Worm (Caenorhabditis elegans) whole organism, late embryonic: ENCODE data around the gene C04G2.5.

Experiments used
- C08G9.2 ChIP-seq: sonication (generic microtip); optimal IDR thresholded peaks from 2 replicates; lab custom pipeline; 2016; ENCODE audit warnings: mild to moderate bottlenecking, missing genetic modification characterization, moderate library complexity, missing compliant biosample characterization
- F13H6.1 ChIP-seq: sonication (generic microtip); optimal IDR thresholded peaks from 2 replicates; lab custom pipeline; 2016; ENCODE audit warnings: missing genetic modification characterization, missing compliant biosample characterization
- T23F11.4 ChIP-seq: fragments of 200-800 bp; sonication (Bioruptor generic); optimal IDR thresholded peaks from 2 replicates; lab custom pipeline; 2018; ENCODE audit warnings: mild to moderate bottlenecking, missing genetic modification characterization, missing compliant biosample characterization
- Y22D7AL.16 ChIP-seq: sonication (generic microtip); optimal IDR thresholded peaks from 2 replicates; lab custom pipeline; 2016; ENCODE audit warnings: missing genetic modification characterization, missing compliant biosample characterization
- ceh-14 ChIP-seq: sonication (generic microtip); optimal IDR thresholded peaks from 2 replicates; lab custom pipeline; 2016; ENCODE audit warnings: missing genotype, missing genetic modification characterization, missing compliant biosample characterization
- ceh-18 ChIP-seq: sonication (generic microtip); optimal IDR thresholded peaks from 2 replicates; lab custom pipeline; 2016; ENCODE audit warnings: missing genetic modification characterization, missing compliant biosample characterization
- ceh-19 ChIP-seq: fragments of 200-800 bp; sonication (Bioruptor generic); optimal IDR thresholded peaks from 2 replicates; lab custom pipeline; 2018; ENCODE audit warnings: mild to moderate bottlenecking, missing genetic modification characterization, missing compliant biosample characterization
- ceh-2 ChIP-seq: sonication (generic microtip); optimal IDR thresholded peaks from 2 replicates; lab custom pipeline; 2016; ENCODE audit warnings: missing genotype, missing genetic modification characterization, missing compliant biosample characterization
- ceh-22 ChIP-seq: sonication (generic microtip); optimal IDR thresholded peaks from 2 replicates; lab custom pipeline; 2017; ENCODE audit warnings: missing biosample characterization, missing genetic modification characterization
- ceh-30 ChIP-seq: fragments of 150-350 bp; optimal IDR thresholded peaks from 2 replicates; lab custom pipeline; 2014; ENCODE audit warnings: missing biosample characterization, missing genetic modification characterization
- ceh-31 ChIP-seq: sonication (generic microtip); optimal IDR thresholded peaks from 2 replicates; lab custom pipeline; 2016; ENCODE audit warnings: missing genetic modification characterization, missing compliant biosample characterization
- ceh-34 ChIP-seq: sonication (generic microtip); optimal IDR thresholded peaks from 2 replicates; lab custom pipeline; 2016; ENCODE audit warnings: mild to moderate bottlenecking, missing genetic modification characterization, missing compliant biosample characterization
- dmd-4 ChIP-seq: sonication (generic microtip); optimal IDR thresholded peaks from 2 replicates; lab custom pipeline; 2016; ENCODE audit warnings: borderline replicate concordance, missing genetic modification characterization, missing compliant biosample characterization
- elt-2 ChIP-seq: sonication (generic microtip); optimal IDR thresholded peaks from 2 replicates; lab custom pipeline; 2016; ENCODE audit warnings: missing genetic modification reagents, missing genetic modification characterization, missing compliant biosample characterization
- elt-4 ChIP-seq: sonication (generic microtip); optimal IDR thresholded peaks from 2 replicates; lab custom pipeline; 2016; ENCODE audit warnings: missing genetic modification characterization, missing compliant biosample characterization
- fkh-10 ChIP-seq: fragments of 150-350 bp; optimal IDR thresholded peaks from 2 replicates; lab custom pipeline; 2014; ENCODE audit warnings: missing biosample characterization, missing genetic modification reagents, missing genetic modification characterization
- gmeb-2 ChIP-seq: sonication (generic microtip); optimal IDR thresholded peaks from 2 replicates; lab custom pipeline; 2016; ENCODE audit warnings: missing genetic modification characterization, inconsistent platforms, missing compliant biosample characterization
- hlh-13 ChIP-seq: fragments of 200-800 bp; sonication (Bioruptor generic); optimal IDR thresholded peaks from 2 replicates; lab custom pipeline; 2018; ENCODE audit warnings: mild to moderate bottlenecking, missing genetic modification characterization, missing compliant biosample characterization
- hlh-15 ChIP-seq: sonication (generic microtip); optimal IDR thresholded peaks from 2 replicates; lab custom pipeline; 2016; ENCODE audit warnings: missing genetic modification characterization, missing compliant biosample characterization
- hlh-8 ChIP-seq: sonication (generic microtip); optimal IDR thresholded peaks from 2 replicates; lab custom pipeline; 2016; ENCODE audit warnings: missing genotype, missing genetic modification characterization, missing compliant biosample characterization
- lim-6 ChIP-seq: sonication (generic microtip); optimal IDR thresholded peaks from 2 replicates; lab custom pipeline; 2016; ENCODE audit warnings: missing genetic modification characterization, missing compliant biosample characterization
- madf-2 ChIP-seq: sonication (generic microtip); optimal IDR thresholded peaks from 2 replicates; lab custom pipeline; 2017; ENCODE audit warnings: missing genetic modification characterization, missing compliant biosample characterization
- mec-3 ChIP-seq: sonication (generic microtip); optimal IDR thresholded peaks from 2 replicates; lab custom pipeline; 2016; ENCODE audit warnings: borderline replicate concordance, missing genetic modification characterization, missing compliant biosample characterization
- nfya-1 ChIP-seq: sonication (generic microtip); optimal IDR thresholded peaks from 2 replicates; lab custom pipeline; 2017; ENCODE audit warnings: missing genetic modification characterization, mild to moderate bottlenecking, missing compliant biosample characterization, antibody characterized with exemption, moderate library complexity
- nhr-11 ChIP-seq: fragments of 150-350 bp; optimal IDR thresholded peaks from 2 replicates; lab custom pipeline; 2014; ENCODE audit warnings: missing biosample characterization, missing genetic modification characterization
- nhr-232 ChIP-seq: sonication (generic microtip); optimal IDR thresholded peaks from 2 replicates; lab custom pipeline; 2016; ENCODE audit warnings: missing genetic modification characterization, missing compliant biosample characterization
- npax-4 ChIP-seq: sonication (generic microtip); optimal IDR thresholded peaks from 2 replicates; lab custom pipeline; 2016; ENCODE audit warnings: missing genetic modification characterization, missing compliant biosample characterization
- pat-9 ChIP-seq: fragments of 200-800 bp; sonication (Bioruptor generic); optimal IDR thresholded peaks from 2 replicates; lab custom pipeline; 2018; ENCODE audit warnings: mild to moderate bottlenecking, missing genetic modification characterization, moderate library complexity, missing compliant biosample characterization
- pax-1 ChIP-seq: fragments of 150-350 bp; optimal IDR thresholded peaks from 2 replicates; lab custom pipeline; 2014; ENCODE audit warnings: missing biosample characterization, missing genetic modification characterization
- pha-2 ChIP-seq: sonication (generic microtip); optimal IDR thresholded peaks from 2 replicates; lab custom pipeline; 2017; ENCODE audit warnings: mild to moderate bottlenecking, missing genetic modification characterization, missing compliant biosample characterization
- pha-4 ChIP-seq: fragments of 150-350 bp; optimal IDR thresholded peaks from 2 replicates; lab custom pipeline; 2018; ENCODE audit warnings: missing biosample characterization, missing genetic modification reagents, missing genetic modification characterization
- pqm-1 ChIP-seq: sonication (generic microtip); optimal IDR thresholded peaks from 2 replicates; lab custom pipeline; 2016; ENCODE audit warnings: missing genetic modification characterization, missing compliant biosample characterization
- sox-4 ChIP-seq: sonication (generic microtip); optimal IDR thresholded peaks from 2 replicates; lab custom pipeline; 2017; ENCODE audit warnings: mild to moderate bottlenecking, missing genetic modification characterization, inconsistent platforms, missing compliant biosample characterization
- syd-9 ChIP-seq: sonication (generic microtip); optimal IDR thresholded peaks from 2 replicates; lab custom pipeline; 2016; ENCODE audit warnings: mild to moderate bottlenecking, missing genetic modification characterization, moderate library complexity, missing compliant biosample characterization
- tbx-2 ChIP-seq: sonication (generic microtip); optimal IDR thresholded peaks from 2 replicates; lab custom pipeline; 2016; ENCODE audit warnings: missing genetic modification characterization, missing compliant biosample characterization
- tbx-7 ChIP-seq: sonication (generic microtip); optimal IDR thresholded peaks from 2 replicates; lab custom pipeline; 2016; ENCODE audit warnings: missing genotype, missing genetic modification characterization, missing compliant biosample characterization
- unc-3 ChIP-seq, 2 experiments: fragments of 200-800 bp in 1 of 2; sonication (Bioruptor generic) in 1 of 2; sonication (generic microtip) in 1 of 2; conservative IDR thresholded peaks in 1 of 2; optimal IDR thresholded peaks in 1 of 2; 2 replicates each; pipeline versions ENCODE4 v1.3.6 to Lab custom; 2016 to 2022; ENCODE audit warnings: missing compliant biosample characterization in 2 of 2, missing genetic modification characterization in 2 of 2, missing genetic modification reagents in 1 of 2
- unc-55 ChIP-seq: sonication (generic microtip); optimal IDR thresholded peaks from 2 replicates; lab custom pipeline; 2017; ENCODE audit warnings: missing biosample characterization, missing genetic modification reagents, missing genetic modification characterization
- unc-86 ChIP-seq: sonication (generic microtip); optimal IDR thresholded peaks from 2 replicates; lab custom pipeline; 2016; ENCODE audit warnings: missing genetic modification characterization, missing compliant biosample characterization
- ztf-16 ChIP-seq: sonication (generic microtip); optimal IDR thresholded peaks from 2 replicates; lab custom pipeline; 2017; ENCODE audit warnings: missing genetic modification characterization, missing compliant biosample characterization

C04G2.5 gene

DNA sequence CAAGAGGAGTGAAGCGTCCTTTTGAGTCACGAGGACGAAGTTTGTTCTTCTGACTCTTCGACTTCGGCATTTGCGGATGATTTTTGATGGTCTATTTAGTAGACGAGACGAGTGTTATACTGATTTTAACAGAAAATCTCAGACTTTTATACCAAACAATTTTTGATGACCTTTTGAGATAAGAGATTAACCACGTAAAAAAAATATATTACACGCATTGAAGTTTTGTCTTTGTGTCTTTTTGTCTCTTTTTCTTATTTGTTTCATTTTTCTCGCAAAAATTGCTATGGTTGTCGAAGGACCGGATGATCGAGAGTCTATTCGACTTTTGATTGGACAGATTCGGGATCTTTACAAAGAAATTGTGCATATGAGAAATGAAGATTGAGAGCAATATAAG, 16.4 kb upstream of the C04G2.5 start, which contains the start of gene spch-1:
TSS of gene spch-1 (minus strand) at position 101 of the 400 bp plus-strand sequence.
- no peak for TF ChIP-seq Y22D7AL.16 (tag; lab: Kevin White, UChicago)
- TF ChIP-seq ceh-31 (tag; lab: Kevin White, UChicago) = no peak
- no peak for TF ChIP-seq unc-55 (GFP tag; lab: Kevin White, UChicago)
- TF ChIP-seq ceh-18 (tag; lab: Kevin White, UChicago) = no peak
- TF ChIP-seq elt-2 = no peak
- no peak for TF ChIP-seq nfya-1 (tag; lab: Kevin White, UChicago)
- TF ChIP-seq, all 69 proteins: peak for 0

DNA sequence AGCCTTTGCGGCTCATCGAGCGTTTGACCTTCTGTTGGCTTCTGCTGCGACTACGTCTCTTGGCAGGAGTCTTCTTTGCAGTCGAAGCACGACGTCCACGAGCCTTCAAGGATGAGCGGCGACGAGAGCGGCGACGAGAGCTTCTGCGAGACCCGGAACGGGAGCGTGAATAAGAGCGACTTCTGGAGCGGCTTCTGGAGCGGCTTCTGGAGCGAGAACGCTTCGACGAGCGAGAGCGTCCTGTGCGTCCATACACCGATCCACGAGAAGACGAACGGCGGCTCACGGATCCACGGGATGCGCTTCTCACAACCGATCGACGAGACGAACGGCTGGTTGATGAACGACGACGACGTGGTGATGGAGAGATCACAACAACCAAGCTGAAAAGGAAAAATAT, 15.8 kb upstream of the C04G2.5 start:
- TF ChIP-seq elt-2 = no peak
- TF ChIP-seq npax-4 (tag; lab: Kevin White, UChicago) = no peak
- TF ChIP-seq C08G9.2 (tag; lab: Kevin White, UChicago) = no peak
- TF ChIP-seq mec-3 (tag; lab: Kevin White, UChicago) = no peak
- TF ChIP-seq pha-2 (tag; lab: Kevin White, UChicago) = no peak
- TF ChIP-seq gmeb-2 (tag; lab: Kevin White, UChicago) = no peak
- no peak for TF ChIP-seq unc-3 (GFP tag; conservative IDR thresholded peaks at IDR 0.05; lab: Robert Waterston, UW)
- TF ChIP-seq unc-3 (tag; optimal IDR thresholded peaks at IDR 0.05; lab: Kevin White, UChicago) = no peak
- no peak for TF ChIP-seq ztf-16 (tag; lab: Kevin White, UChicago)
- no peak for TF ChIP-seq tbx-7 (tag; lab: Kevin White, UChicago)
- TF ChIP-seq hlh-8 (tag; lab: Kevin White, UChicago) = no peak
- no peak for TF ChIP-seq hlh-13 (GFP tag; lab: Kevin White, UChicago)
- TF ChIP-seq ceh-31 (tag; lab: Kevin White, UChicago) = no peak
- TF ChIP-seq pqm-1 (tag; lab: Kevin White, UChicago) = no peak
- TF ChIP-seq tbx-2 = no peak
- no peak for TF ChIP-seq pha-4 (tag; lab: Kevin White, UChicago)
- TF ChIP-seq F13H6.1 (tag; lab: Kevin White, UChicago) = no peak
- no peak for TF ChIP-seq pat-9 (tag; lab: Kevin White, UChicago)
- TF ChIP-seq dmd-4 (tag; lab: Kevin White, UChicago) = no peak
- TF ChIP-seq fkh-10 = no peak
- TF ChIP-seq nhr-11 (tag; lab: Kevin White, UChicago) = no peak

DNA sequence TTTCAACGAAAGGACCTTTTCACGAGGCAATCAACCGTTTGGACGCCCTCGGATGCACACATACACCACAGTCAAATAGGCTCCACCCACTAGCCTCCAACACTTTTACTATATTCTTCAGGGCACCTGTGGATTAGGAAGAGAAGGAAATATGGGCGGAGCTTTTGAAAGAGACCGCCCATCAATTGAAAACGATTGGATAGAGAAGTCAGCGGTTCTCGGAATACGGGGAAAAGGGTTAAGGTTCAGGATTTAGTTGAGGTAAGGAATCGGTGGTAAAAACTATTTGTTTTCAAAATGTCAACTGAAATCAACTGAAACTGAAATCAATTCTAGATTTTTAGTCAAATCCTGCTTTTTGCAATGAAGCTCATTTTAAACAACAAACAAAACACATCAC, 15.3 kb upstream of the C04G2.5 start, which contains the start of gene egl-38:
TSS of gene egl-38 (minus strand) at position 101 of the 400 bp plus-strand sequence.
- TF ChIP-seq lim-6 (tag; lab: Kevin White, UChicago) (no peak), ceh-2 (tag; lab: Kevin White, UChicago) (no peak), hlh-15 (tag; lab: Kevin White, UChicago) (no peak), F13H6.1 (tag; lab: Kevin White, UChicago) (no peak)
- TF ChIP-seq, all 69 proteins: peak for 0

DNA sequence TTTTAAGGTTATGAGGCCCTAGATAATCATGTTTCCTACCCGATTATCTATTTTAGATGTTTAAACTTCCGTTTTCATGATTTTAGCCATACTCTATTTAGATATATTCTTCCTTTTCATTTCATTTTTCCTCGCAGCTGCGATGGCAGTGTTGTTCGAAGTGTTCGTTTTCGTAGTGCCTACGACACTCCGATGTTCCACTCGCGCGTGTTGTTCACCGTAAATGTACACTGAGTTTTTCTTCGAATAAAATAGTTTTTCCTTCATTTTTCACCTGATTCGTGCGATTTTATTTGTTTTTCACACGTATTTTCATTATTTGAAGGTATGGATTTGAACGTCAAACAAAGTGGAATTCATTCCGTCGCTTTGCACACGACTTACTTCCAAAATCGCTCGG, 1.8 kb upstream of the C04G2.5 start, which contains the start of gene dis-3:
TSS of gene dis-3 (plus strand) at position 322 of the 400 bp plus-strand sequence.
- TF ChIP-seq T23F11.4 (GFP tag; lab: Kevin White, UChicago) (no peak), pat-9 (tag; lab: Kevin White, UChicago) (no peak), elt-4 (tag; lab: Kevin White, UChicago) (no peak), ceh-30 (no peak), nhr-11 (tag; lab: Kevin White, UChicago) (no peak), sox-4 (no peak), unc-55 (GFP tag; lab: Kevin White, UChicago) (no peak), tbx-7 (tag; lab: Kevin White, UChicago) (no peak), ceh-14 (tag; lab: Kevin White, UChicago) (no peak), unc-86 (tag; lab: Kevin White, UChicago) (no peak), F13H6.1 (tag; lab: Kevin White, UChicago) (no peak)

DNA sequence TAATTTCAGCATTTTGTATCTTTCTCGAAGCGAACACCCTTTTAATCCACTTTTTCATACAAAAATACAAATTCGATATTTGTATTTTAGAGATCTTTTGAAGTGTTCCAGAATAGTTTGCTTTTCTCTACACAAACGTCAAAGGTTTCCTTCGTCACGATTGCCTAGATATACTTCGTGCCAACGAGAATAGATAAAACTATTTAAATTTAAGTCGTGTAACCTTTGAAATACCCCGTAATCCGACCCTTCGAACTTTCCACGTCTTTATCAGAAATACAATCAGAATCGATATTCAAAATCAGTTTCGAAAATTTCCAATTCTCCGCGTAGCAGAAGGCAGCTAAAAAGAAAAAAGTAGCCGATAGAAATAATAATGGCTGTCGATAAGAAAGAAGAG, 4.7 kb downstream of the C04G2.5 start, which contains the start of gene ttbk-5:
TSS of gene ttbk-5 (plus strand) at position 301 of the 400 bp plus-strand sequence.
- no peak for TF ChIP-seq ceh-31 (tag; lab: Kevin White, UChicago)
- no peak for TF ChIP-seq ceh-30
- TF ChIP-seq hlh-8 (tag; lab: Kevin White, UChicago) = no peak
- no peak for TF ChIP-seq madf-2
- TF ChIP-seq syd-9 (tag; lab: Kevin White, UChicago) = no peak
- no peak for TF ChIP-seq nhr-11 (tag; lab: Kevin White, UChicago)
- TF ChIP-seq pqm-1 (tag; lab: Kevin White, UChicago) = no peak
- TF ChIP-seq pax-1 (tag; lab: Kevin White, UChicago) = no peak
- no peak for TF ChIP-seq dmd-4 (tag; lab: Kevin White, UChicago)
- no peak for TF ChIP-seq gmeb-2 (tag; lab: Kevin White, UChicago)
- TF ChIP-seq ceh-19 (GFP tag; lab: Kevin White, UChicago) = no peak
- no peak for TF ChIP-seq ceh-34
- no peak for TF ChIP-seq pha-2 (tag; lab: Kevin White, UChicago)
- no peak for TF ChIP-seq F13H6.1 (tag; lab: Kevin White, UChicago)
- TF ChIP-seq Y22D7AL.16 (tag; lab: Kevin White, UChicago) = no peak
- no peak for TF ChIP-seq nhr-232 (tag; lab: Kevin White, UChicago)
- TF ChIP-seq ceh-22 (tag; lab: Kevin White, UChicago) = no peak
